Fruit fly (Drosophila melanogaster) whole organism, embryonic: ENCODE data around the gene CG31908.
A peak's percentile ranks its signal among the peaks of the same experiment; 100 is the strongest.

ENCODE experiments used
- Bteb2 ChIP-seq: fragments of 200-800 bp; sonication (Bioruptor generic); optimal IDR thresholded peaks from 2 replicates; lab custom pipeline; 2016; ENCODE audit warnings: missing biosample characterization, missing genetic modification characterization
- CG10431 ChIP-seq: fragments of 200-800 bp; sonication (Bioruptor generic); optimal IDR thresholded peaks from 3 replicates; lab custom pipeline; 2018; ENCODE audit warnings: missing biosample characterization, mild to moderate bottlenecking, missing genetic modification characterization
- CG11695 ChIP-seq: fragments of 200-800 bp; sonication (Bioruptor generic); IDR thresholded peaks from 3 replicates; pipeline ENCODE4 v1.3.6; 2022; ENCODE audit warnings: missing biosample characterization, missing genetic modification characterization
- CG12104 ChIP-seq: fragments of 200-800 bp; sonication (Bioruptor generic); optimal IDR thresholded peaks from 3 replicates; lab custom pipeline; 2016; ENCODE audit warnings: missing biosample characterization, missing genetic modification characterization
- CG12299 ChIP-seq: fragments of 200-800 bp; sonication (Bioruptor generic); optimal IDR thresholded peaks from 2 replicates; lab custom pipeline; 2018; ENCODE audit warnings: missing biosample characterization, mild to moderate bottlenecking, missing genetic modification characterization
- CG14667 ChIP-seq: fragments of 200-800 bp; sonication (Bioruptor generic); IDR thresholded peaks from 2 replicates; pipeline ENCODE4 v1.3.6; 2022; ENCODE audit warnings: missing biosample characterization, missing genetic modification characterization
- CG15011 ChIP-seq: fragments of 200-800 bp; sonication (Bioruptor generic); optimal IDR thresholded peaks from 3 replicates; lab custom pipeline; 2018; ENCODE audit warnings: missing biosample characterization, mild to moderate bottlenecking, missing genetic modification characterization
- CG15479 ChIP-seq: fragments of 200-800 bp; sonication (Bioruptor generic); optimal IDR thresholded peaks from 3 replicates; lab custom pipeline; 2019; ENCODE audit warnings: missing biosample characterization, mild to moderate bottlenecking, missing genetic modification characterization, moderate library complexity
- CG18476 ChIP-seq: fragments of 200-800 bp; sonication (Bioruptor generic); optimal IDR thresholded peaks from 2 replicates; lab custom pipeline; 2016; ENCODE audit warnings: missing biosample characterization, mild to moderate bottlenecking, missing genetic modification characterization
- CG2129 ChIP-seq: fragments of 200-800 bp; sonication (Bioruptor generic); IDR thresholded peaks from 2 replicates; pipeline ENCODE4 v1.3.6; 2022; ENCODE audit warnings: missing biosample characterization, missing genetic modification characterization; ENCODE audit not compliant: partially characterized antibody
- CG3065 ChIP-seq: fragments of 200-800 bp; sonication (Bioruptor generic); optimal IDR thresholded peaks from 2 replicates; lab custom pipeline; 2016; ENCODE audit warnings: missing biosample characterization, missing genetic modification characterization
- CG31388 ChIP-seq: fragments of 200-800 bp; sonication (Bioruptor generic); optimal IDR thresholded peaks from 2 replicates; lab custom pipeline; 2016; ENCODE audit warnings: missing biosample characterization, missing genetic modification characterization
- CG3726 ChIP-seq: fragments of 200-800 bp; sonication (Bioruptor generic); IDR thresholded peaks from 3 replicates; pipeline ENCODE4, ENCODE4 v1.3.6; 2022; ENCODE audit warnings: missing biosample characterization, missing genetic modification characterization
- CG4730 ChIP-seq: fragments of 200-800 bp; sonication (Bioruptor generic); IDR thresholded peaks from 2 replicates; pipeline ENCODE4 v1.3.6; 2022; ENCODE audit warnings: missing biosample characterization, missing genetic modification characterization
- CG5245 ChIP-seq: fragments of 200-800 bp; sonication (Bioruptor generic); optimal IDR thresholded peaks from 3 replicates; lab custom pipeline; 2016; ENCODE audit warnings: missing biosample characterization, missing genetic modification characterization
- CG5953 ChIP-seq: fragments of 200-800 bp; sonication (Bioruptor generic); IDR thresholded peaks from 2 replicates; pipeline ENCODE4 v1.3.6; 2022; ENCODE audit warnings: missing biosample characterization, missing genetic modification characterization
- CTCF ChIP-seq: fragments of 200-800 bp; sonication (Bioruptor generic); optimal IDR thresholded peaks from 2 replicates; lab custom pipeline; 2017; ENCODE audit warnings: missing biosample characterization, mild to moderate bottlenecking, missing genetic modification characterization, moderate library complexity
- Deaf1 ChIP-seq: fragments of 200-800 bp; optimal IDR thresholded peaks from 3 replicates; lab custom pipeline; 2019; ENCODE audit warnings: missing biosample characterization, mild to moderate bottlenecking, missing genetic modification characterization, moderate library complexity
- Fer3 ChIP-seq: fragments of 200-800 bp; sonication (Bioruptor generic); optimal IDR thresholded peaks from 2 replicates; lab custom pipeline; 2018; ENCODE audit warnings: missing biosample characterization, mild to moderate bottlenecking, missing genetic modification characterization, moderate library complexity
- HmgD ChIP-seq: fragments of 200-800 bp; sonication (Bioruptor generic); optimal IDR thresholded peaks from 3 replicates; lab custom pipeline; 2016; ENCODE audit warnings: missing biosample characterization, missing genetic modification characterization
- MBD-R2 ChIP-seq: fragments of 200-800 bp; sonication (Bioruptor generic); IDR thresholded peaks from 2 replicates; pipeline ENCODE4 v1.3.6; 2022; ENCODE audit warnings: missing biosample characterization, missing genetic modification characterization
- Mes4 ChIP-seq: fragments of 200-800 bp; sonication (Bioruptor generic); optimal IDR thresholded peaks from 2 replicates; lab custom pipeline; 2016; ENCODE audit warnings: missing biosample characterization, missing genetic modification characterization
- Mrtf ChIP-seq: fragments of 200-800 bp; sonication (Bioruptor generic); IDR thresholded peaks from 3 replicates; pipeline ENCODE4 v1.3.6; 2022; ENCODE audit warnings: missing biosample characterization, missing genetic modification characterization
- Opbp ChIP-seq: fragments of 200-800 bp; sonication (Bioruptor generic); IDR thresholded peaks from 3 replicates; pipeline ENCODE4 v1.3.6; 2022; ENCODE audit warnings: missing biosample characterization, missing genetic modification characterization; ENCODE audit not compliant: partially characterized antibody
- PHDP ChIP-seq: fragments of 200-800 bp; sonication (Bioruptor generic); optimal IDR thresholded peaks from 3 replicates; lab custom pipeline; 2018; ENCODE audit warnings: missing biosample characterization, mild to moderate bottlenecking, missing genetic modification characterization, moderate library complexity
- bigmax ChIP-seq: fragments of 200-800 bp; sonication (Bioruptor generic); optimal IDR thresholded peaks from 2 replicates; lab custom pipeline; 2018; ENCODE audit warnings: missing biosample characterization, mild to moderate bottlenecking, missing genetic modification characterization
- btn ChIP-seq: fragments of 200-800 bp; sonication (Bioruptor generic); optimal IDR thresholded peaks from 2 replicates; lab custom pipeline; 2016; ENCODE audit warnings: missing biosample characterization, missing genetic modification characterization
- cad ChIP-seq: fragments of >200 bp; optimal IDR thresholded peaks from 2 replicates; lab custom pipeline; 2017; ENCODE audit warnings: missing biosample characterization, missing genetic modification characterization
- cg ChIP-seq: fragments of 200-800 bp; sonication (Bioruptor generic); optimal IDR thresholded peaks from 3 replicates; lab custom pipeline; 2019; ENCODE audit warnings: missing biosample characterization, mild to moderate bottlenecking, missing genetic modification characterization, moderate library complexity
- chinmo ChIP-seq: fragments of 200-800 bp; sonication (Bioruptor generic); IDR thresholded peaks from 4 replicates; pipeline ENCODE4 v1.3.6; 2022; ENCODE audit warnings: missing biosample characterization, missing genetic modification characterization; ENCODE audit not compliant: partially characterized antibody
- chm ChIP-seq: fragments of 200-800 bp; sonication (Bioruptor generic); IDR thresholded peaks from 2 replicates; pipeline ENCODE4 v1.3.6; 2022; ENCODE audit warnings: missing biosample characterization, missing genetic modification characterization
- corto ChIP-seq: fragments of 200-800 bp; sonication (Bioruptor generic); optimal IDR thresholded peaks from 2 replicates; lab custom pipeline; 2016; ENCODE audit warnings: missing biosample characterization, mild to moderate bottlenecking, missing genetic modification characterization, moderate library complexity
- gcm ChIP-seq: fragments of 200-800 bp; sonication (Bioruptor generic); optimal IDR thresholded peaks from 2 replicates; lab custom pipeline; 2019; ENCODE audit warnings: missing biosample characterization, mild to moderate bottlenecking, missing genetic modification characterization, moderate library complexity
- gsb ChIP-seq: fragments of 200-800 bp; sonication (Bioruptor generic); IDR thresholded peaks from 2 replicates; pipeline ENCODE4 v1.3.6; 2022; ENCODE audit warnings: missing biosample characterization, missing genetic modification characterization
- kay ChIP-seq: fragments of 200-800 bp; sonication (Bioruptor generic); optimal IDR thresholded peaks from 2 replicates; lab custom pipeline; 2016; ENCODE audit warnings: missing biosample characterization, missing genetic modification characterization
- nmo ChIP-seq: fragments of 200-800 bp; sonication (Bioruptor generic); optimal IDR thresholded peaks from 2 replicates; lab custom pipeline; 2018; ENCODE audit warnings: missing biosample characterization, mild to moderate bottlenecking, missing genetic modification characterization, moderate library complexity
- prd ChIP-seq, 3 experiments: fragments of >200 bp in 2 of 3; fragments of 200-800 bp in 1 of 3; sonication (Bioruptor generic) in 1 of 3; optimal IDR thresholded peaks in 2 of 3; IDR thresholded peaks in 1 of 3; 2 replicates in 2 of 3; 3 replicates in 1 of 3; pipeline versions ENCODE4 v1.3.6 to Lab custom; 2017 to 2022; ENCODE audit warnings: missing biosample characterization in 1 of 3, missing genetic modification characterization in 1 of 3
- repo ChIP-seq: fragments of 200-800 bp; sonication (Bioruptor generic); optimal IDR thresholded peaks from 2 replicates; lab custom pipeline; 2016; ENCODE audit warnings: missing biosample characterization, missing genetic modification characterization
- rib ChIP-seq: fragments of 200-800 bp; sonication (Bioruptor generic); IDR thresholded peaks from 2 replicates; pipeline ENCODE4 v1.3.6; 2022; ENCODE audit warnings: missing biosample characterization, missing genetic modification characterization
- run ChIP-seq: fragments of 200-800 bp; sonication (Bioruptor generic); optimal IDR thresholded peaks from 3 replicates; lab custom pipeline; 2018; ENCODE audit warnings: missing biosample characterization, mild to moderate bottlenecking, missing genetic modification characterization
- sens ChIP-seq: fragments of 200-800 bp; sonication (Bioruptor generic); peaks from one replicate; lab custom pipeline; 2016; ENCODE audit warnings: missing biosample characterization, missing genetic modification characterization
- sqz ChIP-seq: fragments of 200-800 bp; sonication (Bioruptor generic); optimal IDR thresholded peaks from 3 replicates; lab custom pipeline; 2018; ENCODE audit warnings: missing biosample characterization, mild to moderate bottlenecking, missing genetic modification characterization
- stc ChIP-seq: fragments of 200-800 bp; sonication (Bioruptor generic); IDR thresholded peaks from 2 replicates; pipeline ENCODE4 v1.3.6; 2022; ENCODE audit warnings: missing biosample characterization, missing genetic modification characterization
- sug ChIP-seq: fragments of 200-800 bp; optimal IDR thresholded peaks from 2 replicates; lab custom pipeline; 2019; ENCODE audit warnings: missing biosample characterization, mild to moderate bottlenecking, missing genetic modification characterization, moderate library complexity
- tll ChIP-seq, 2 experiments: fragments of 200-800 bp in 1 of 2; fragments of >200 bp in 1 of 2; sonication (Bioruptor generic) in 1 of 2; optimal IDR thresholded peaks; 2 replicates each; lab custom pipeline; 2017 to 2019; ENCODE audit warnings: missing biosample characterization in 2 of 2, missing genetic modification characterization in 2 of 2, mild to moderate bottlenecking in 1 of 2, moderate library complexity in 1 of 2
- trh ChIP-seq: fragments of 200-800 bp; sonication (Bioruptor generic); optimal IDR thresholded peaks from 2 replicates; lab custom pipeline; 2016; ENCODE audit warnings: missing biosample characterization, missing genetic modification characterization
- wek ChIP-seq: fragments of 200-800 bp; sonication (Bioruptor generic); optimal IDR thresholded peaks from 3 replicates; lab custom pipeline; 2018; ENCODE audit warnings: missing biosample characterization, mild to moderate bottlenecking, missing genetic modification characterization, moderate library complexity
- zen ChIP-seq: fragments of 200-800 bp; sonication (Bioruptor generic); optimal IDR thresholded peaks from 3 replicates; lab custom pipeline; 2018; ENCODE audit warnings: missing biosample characterization, mild to moderate bottlenecking, missing genetic modification characterization, moderate library complexity
- zen2 ChIP-seq: fragments of 200-800 bp; sonication (Bioruptor generic); IDR thresholded peaks from 3 replicates; pipeline ENCODE4 v1.3.6; 2022; ENCODE audit warnings: missing biosample characterization, missing genetic modification characterization; ENCODE audit not compliant: partially characterized antibody

Gene CG31908

DNA sequence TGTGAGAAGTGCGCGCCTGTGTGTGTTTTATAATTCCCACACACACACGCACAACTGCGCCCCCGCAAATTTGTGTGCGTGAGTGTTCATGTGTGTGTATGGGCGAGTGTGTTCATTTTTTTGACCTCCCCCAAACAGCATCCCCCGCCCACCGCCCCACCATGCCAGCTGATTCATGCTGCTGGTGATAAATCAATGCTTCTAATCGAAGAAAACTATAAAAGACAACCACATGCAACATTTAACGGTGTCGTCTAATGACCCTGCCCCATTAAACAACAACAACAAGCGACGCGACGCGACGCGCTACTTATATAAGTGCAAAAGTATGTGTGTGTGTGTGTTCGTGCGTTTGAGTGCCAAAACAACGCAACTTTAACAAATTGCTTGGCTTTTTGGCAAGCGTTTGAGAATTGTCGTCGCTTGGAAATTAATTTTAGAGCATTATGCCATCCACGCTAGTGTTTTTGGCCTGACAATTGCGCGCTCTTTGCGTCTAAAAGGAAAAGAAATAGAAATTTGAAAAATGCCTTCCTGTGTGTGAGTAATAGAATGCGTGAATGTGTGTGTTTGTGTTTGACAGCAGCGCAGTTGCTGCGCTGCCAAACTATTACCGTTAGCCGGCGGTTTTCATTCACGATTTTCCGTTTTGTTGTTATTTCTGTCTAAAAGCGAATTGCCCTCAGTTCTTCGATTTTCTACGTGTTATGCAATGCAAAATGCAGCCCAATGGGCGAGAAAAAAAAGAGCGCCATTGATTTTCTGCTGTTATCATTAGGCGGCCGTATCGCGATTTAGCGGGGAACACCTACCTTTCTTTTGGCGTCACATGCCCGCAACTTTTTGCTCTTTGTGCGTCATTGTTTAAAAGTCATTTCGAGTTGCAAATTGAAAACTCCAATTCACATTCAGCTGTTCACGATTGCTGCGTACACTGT lies 11.5 kb upstream of the CG31908 start (continued):
- TF ChIP-seq HmgD (GFP tag; lab: Kevin White, UChicago) (no peak), Opbp (GFP tag; lab: Robert Waterston, UW) (no peak), CG5953 (GFP tag; lab: Robert Waterston, UW) (no peak), Mrtf (GFP tag; lab: Robert Waterston, UW) (no peak), run (tag; lab: Kevin White, UChicago) (no peak), CG4730 (no peak), CG5245 (GFP tag; lab: Kevin White, UChicago) (no peak), rib (GFP tag; lab: Robert Waterston, UW) (0 out of 2 replicates have a peak, but pooled peaks have one; percentile 10), trh (no peak), sqz (GFP tag; lab: Kevin White, UChicago) (peak; percentile 41), PHDP (tag; lab: Kevin White, UChicago) (no peak), CG12299 (tag; lab: Kevin White, UChicago) (no peak), nmo (GFP tag; lab: Kevin White, UChicago) (no peak), Mes4 (GFP tag; lab: Kevin White, UChicago) (no peak), tll (GFP tag; optimal IDR thresholded peaks at IDR 0.05; lab: Kevin White, UChicago) (peak in 1 of 2 experiments; percentile 14), sens (GFP tag; lab: Kevin White, UChicago) (peak; percentile 14), zen2 (GFP tag; lab: Robert Waterston, UW) (no peak), CG2129 (GFP tag; lab: Robert Waterston, UW) (no peak), stc (GFP tag; lab: Robert Waterston, UW) (no peak), CG15011 (GFP tag; lab: Kevin White, UChicago) (no peak), Deaf1 (no peak), CG11695 (GFP tag; lab: Robert Waterston, UW) (no peak), cad (GFP tag; lab: Kevin White, UChicago) (no peak), prd (optimal IDR thresholded peaks at IDR 0.05; lab: Kevin White, UChicago) (no peak), prd (GFP tag; IDR thresholded peaks at IDR 0.05; lab: Robert Waterston, UW) (no peak), sug (tag; lab: Kevin White, UChicago) (peak; percentile 42), chinmo (no peak; the same call in 3 of the 4 replicates), Bteb2 (no peak), MBD-R2 (GFP tag; lab: Robert Waterston, UW) (no peak), zen (tag; lab: Kevin White, UChicago) (no peak), chm (0 out of 2 replicates have a peak, but pooled peaks have one; percentile 38), repo (no peak), Fer3 (tag; lab: Kevin White, UChicago) (no peak), CG14667 (GFP tag; lab: Robert Waterston, UW) (no peak), bigmax (GFP tag; lab: Kevin White, UChicago) (no peak), CG10431 (GFP tag; lab: Kevin White, UChicago) (no peak), btn (GFP tag; lab: Kevin White, UChicago) (no peak), wek (no peak), cg (GFP tag; lab: Kevin White, UChicago) (peak; percentile 94), CTCF (GFP tag; lab: Kevin White, UChicago) (no peak), CG3065 (GFP tag; lab: Kevin White, UChicago) (no peak), CG18476 (no peak), corto (GFP tag; lab: Kevin White, UChicago) (no peak), CG15479 (GFP tag; lab: Kevin White, UChicago) (no peak), gsb (GFP tag; lab: Robert Waterston, UW) (no peak), CG3726 (GFP tag; lab: Robert Waterston, UW) (no peak), CG31388 (no peak), CG12104 (GFP tag; lab: Kevin White, UChicago) (no peak), kay (peak; percentile 27), gcm (GFP tag; lab: Kevin White, UChicago) (no peak)
